Worm (Caenorhabditis elegans): ENCODE measurements around the gene F36H5.10.

- no peak for TF ChIP-seq tra-4 (tag; optimal IDR thresholded peaks at IDR 0.05)
- TF ChIP-seq ama-1 (optimal IDR thresholded peaks at IDR 0.05) = no peak
- no peak for TF ChIP-seq ceh-13 (GFP tag; optimal IDR thresholded peaks at IDR 0.05)
These were observed 12.9 kb upstream of the F36H5.10 start, which contains the start of gene clec-19 for ce11 chrII:1744183-1744582.

Measured in whole organism, early embryonic.